Fruit fly (Drosophila melanogaster) whole organism, embryonic: ENCODE data around the gene CG43137.
A peak's percentile ranks its signal among the peaks of the same experiment; 100 is the strongest.

ENCODE experiments used
- CG1024 ChIP-seq: fragments of 200-800 bp; sonication (Bioruptor generic); IDR thresholded peaks from 2 replicates; pipeline ENCODE4 v1.3.6; 2022; ENCODE audit warnings: missing biosample characterization, missing genetic modification characterization
- CG11456 ChIP-seq: fragments of 200-800 bp; sonication (Bioruptor generic); IDR thresholded peaks from 3 replicates; pipeline ENCODE4 v1.3.6; 2022; ENCODE audit warnings: missing biosample characterization, missing genetic modification characterization
- CG14014 ChIP-seq: fragments of 200-800 bp; sonication (Bioruptor generic); IDR thresholded peaks from 2 replicates; pipeline ENCODE4 v1.3.6; 2022; ENCODE audit warnings: missing biosample characterization, missing genetic modification characterization
- CG14667 ChIP-seq: fragments of 200-800 bp; sonication (Bioruptor generic); IDR thresholded peaks from 2 replicates; pipeline ENCODE4 v1.3.6; 2022; ENCODE audit warnings: missing biosample characterization, missing genetic modification characterization
- CG15011 ChIP-seq: fragments of 200-800 bp; sonication (Bioruptor generic); optimal IDR thresholded peaks from 3 replicates; lab custom pipeline; 2018; ENCODE audit warnings: missing biosample characterization, mild to moderate bottlenecking, missing genetic modification characterization
- CG1603 ChIP-seq: fragments of 200-800 bp; sonication (Bioruptor generic); optimal IDR thresholded peaks from 2 replicates; lab custom pipeline; 2019; ENCODE audit warnings: missing biosample characterization, mild to moderate bottlenecking, missing genetic modification characterization, moderate library complexity
- CG1647 ChIP-seq: fragments of 200-800 bp; sonication (Bioruptor generic); optimal IDR thresholded peaks from 3 replicates; lab custom pipeline; 2016; ENCODE audit warnings: missing biosample characterization, missing genetic modification characterization
- CG18599 ChIP-seq: fragments of 200-800 bp; sonication (Bioruptor generic); optimal IDR thresholded peaks from 3 replicates; lab custom pipeline; 2017; ENCODE audit warnings: missing biosample characterization, missing genetic modification characterization, mild to moderate bottlenecking, moderate library complexity, missing genetic modification reagents
- CG34422 ChIP-seq: fragments of 200-800 bp; sonication (Bioruptor generic); IDR thresholded peaks from 3 replicates; pipeline ENCODE4 v1.3.6; 2022; ENCODE audit warnings: missing biosample characterization, missing genetic modification characterization
- CG6689 ChIP-seq: fragments of 200-800 bp; sonication (Bioruptor generic); IDR thresholded peaks from 2 replicates; pipeline ENCODE4 v1.3.6; 2022; ENCODE audit warnings: missing biosample characterization, missing genetic modification characterization
- CG8290 ChIP-seq, 3 experiments: fragments of 200-800 bp; sonication (Bioruptor generic); optimal IDR thresholded peaks; 2 replicates each; lab custom pipeline; 2016 to 2019; ENCODE audit warnings: missing biosample characterization in 3 of 3, missing genetic modification characterization in 3 of 3, mild to moderate bottlenecking in 2 of 3, moderate library complexity in 1 of 3
- CG9817 ChIP-seq: fragments of 200-800 bp; sonication (Bioruptor generic); optimal IDR thresholded peaks from 2 replicates; lab custom pipeline; 2018; ENCODE audit warnings: missing biosample characterization, mild to moderate bottlenecking, missing genetic modification characterization, moderate library complexity
- CHES-1-like ChIP-seq: fragments of 200-800 bp; sonication (Bioruptor generic); optimal IDR thresholded peaks from 2 replicates; lab custom pipeline; 2016; ENCODE audit warnings: missing biosample characterization, missing genetic modification characterization
- Dref ChIP-seq: fragments of 200-800 bp; sonication (Bioruptor generic); IDR thresholded peaks from 2 replicates; pipeline ENCODE4 v1.3.6; 2022; ENCODE audit warnings: missing biosample characterization, missing genetic modification characterization
- Eip74EF ChIP-seq, 2 experiments: fragments of 200-800 bp in 1 of 2; fragments of >200 bp in 1 of 2; sonication (Bioruptor generic) in 1 of 2; optimal IDR thresholded peaks; 2 replicates each; lab custom pipeline; 2017 to 2019; ENCODE audit warnings: missing biosample characterization in 2 of 2, missing genetic modification characterization in 2 of 2, mild to moderate bottlenecking in 1 of 2, moderate library complexity in 1 of 2
- Ets65A ChIP-seq: fragments of 200-800 bp; sonication (Bioruptor generic); peaks from one replicate; lab custom pipeline; 2016; ENCODE audit warnings: missing biosample characterization, missing genetic modification characterization
- Ets97D ChIP-seq: fragments of 200-800 bp; sonication (Bioruptor generic); optimal IDR thresholded peaks from 3 replicates; lab custom pipeline; 2016; ENCODE audit warnings: missing biosample characterization, missing genetic modification characterization
- GATAe ChIP-seq: fragments of 200-800 bp; sonication (Bioruptor generic); conservative IDR thresholded peaks from 2 replicates; pipeline ENCODE4 v1.3.6; 2022; ENCODE audit warnings: missing biosample characterization, missing genetic modification characterization
- H2.0 ChIP-seq: fragments of 200-800 bp; sonication (Bioruptor generic); IDR thresholded peaks from 2 replicates; pipeline ENCODE4 v1.3.6; 2022; ENCODE audit warnings: missing biosample characterization, missing genetic modification characterization
- Hand ChIP-seq: fragments of 200-800 bp; sonication (Bioruptor generic); optimal IDR thresholded peaks from 2 replicates; lab custom pipeline; 2017; ENCODE audit warnings: mild to moderate bottlenecking, missing biosample characterization, missing genetic modification reagents, missing genetic modification characterization
- Hr51 ChIP-seq, 2 experiments: fragments of 200-800 bp; sonication (Bioruptor generic); optimal IDR thresholded peaks; 2 replicates in 1 of 2; 3 replicates in 1 of 2; lab custom pipeline; 2016 to 2018; ENCODE audit warnings: missing biosample characterization in 2 of 2, missing genetic modification characterization in 2 of 2, mild to moderate bottlenecking in 1 of 2, moderate library complexity in 1 of 2
- Mes4 ChIP-seq: fragments of 200-800 bp; sonication (Bioruptor generic); optimal IDR thresholded peaks from 2 replicates; lab custom pipeline; 2016; ENCODE audit warnings: missing biosample characterization, missing genetic modification characterization
- Oaz ChIP-seq: fragments of 200-800 bp; sonication (Bioruptor generic); IDR thresholded peaks from 2 replicates; pipeline ENCODE4 v1.3.6; 2022; ENCODE audit warnings: missing biosample characterization, missing genetic modification characterization
- Poxn ChIP-seq: fragments of 200-800 bp; sonication (Bioruptor generic); IDR thresholded peaks from 2 replicates; pipeline ENCODE4 v1.3.6; 2022; ENCODE audit warnings: missing biosample characterization, missing genetic modification characterization
- Ptx1 ChIP-seq: fragments of 200-800 bp; sonication (Bioruptor generic); IDR thresholded peaks from 2 replicates; pipeline ENCODE4 v1.3.6; 2022; ENCODE audit warnings: missing biosample characterization, missing genetic modification characterization
- Sry-δ ChIP-seq: fragments of 200-800 bp; sonication (Bioruptor generic); optimal IDR thresholded peaks from 2 replicates; lab custom pipeline; 2016; ENCODE audit warnings: missing biosample characterization, missing genetic modification characterization
- Xrp1 ChIP-seq: fragments of 200-800 bp; sonication (Bioruptor generic); IDR thresholded peaks from 2 replicates; pipeline ENCODE4 v1.3.6; 2022; ENCODE audit warnings: missing biosample characterization, missing genetic modification characterization
- abd-A ChIP-seq: fragments of 200-800 bp; sonication (Bioruptor generic); optimal IDR thresholded peaks from 3 replicates; lab custom pipeline; 2019; ENCODE audit warnings: missing biosample characterization, mild to moderate bottlenecking, missing genetic modification characterization, moderate library complexity
- al ChIP-seq: fragments of 200-800 bp; sonication (Bioruptor generic); IDR thresholded peaks from 2 replicates; pipeline ENCODE4 v1.3.6; 2022; ENCODE audit warnings: missing biosample characterization, missing genetic modification characterization
- aop ChIP-seq: fragments of 200-800 bp; sonication (Bioruptor generic); IDR thresholded peaks from 2 replicates; pipeline ENCODE4 v1.3.6; 2022; ENCODE audit warnings: missing biosample characterization, missing genetic modification characterization
- bcd ChIP-seq: fragments of 200-800 bp; sonication (Bioruptor generic); optimal IDR thresholded peaks from 2 replicates; lab custom pipeline; 2017; ENCODE audit warnings: missing biosample characterization, mild to moderate bottlenecking, missing genetic modification characterization
- btn ChIP-seq: fragments of 200-800 bp; sonication (Bioruptor generic); optimal IDR thresholded peaks from 2 replicates; lab custom pipeline; 2016; ENCODE audit warnings: missing biosample characterization, missing genetic modification characterization
- ci ChIP-seq: fragments of 200-800 bp; sonication (Bioruptor generic); IDR thresholded peaks from 3 replicates; pipeline ENCODE4 v1.3.6; 2022; ENCODE audit warnings: missing biosample characterization, missing genetic modification characterization
- dimm ChIP-seq: fragments of 200-800 bp; sonication (Bioruptor generic); IDR thresholded peaks from 2 replicates; pipeline ENCODE4 v1.3.6; 2022; ENCODE audit warnings: missing biosample characterization, missing genetic modification characterization
- dpn ChIP-seq, 2 experiments: fragments of 200-800 bp; sonication (Bioruptor generic); optimal IDR thresholded peaks; 3 replicates each; lab custom pipeline; 2016; ENCODE audit warnings: missing biosample characterization in 2 of 2, missing genetic modification characterization in 2 of 2
- dysf ChIP-seq: fragments of 200-800 bp; sonication (Bioruptor generic); IDR thresholded peaks from 3 replicates; pipeline ENCODE4 v1.3.6; 2022; ENCODE audit warnings: missing biosample characterization, missing genetic modification characterization
- gcm2 ChIP-seq: fragments of 200-800 bp; sonication (Bioruptor generic); optimal IDR thresholded peaks from 2 replicates; lab custom pipeline; 2016; ENCODE audit warnings: missing biosample characterization, missing genetic modification characterization
- hbn ChIP-seq: fragments of 200-800 bp; sonication (Bioruptor generic); IDR thresholded peaks from 2 replicates; pipeline ENCODE4 v1.3.6; 2022; ENCODE audit warnings: missing biosample characterization, missing genetic modification characterization; ENCODE audit not compliant: partially characterized antibody
- her ChIP-seq: fragments of 200-800 bp; sonication (Bioruptor generic); optimal IDR thresholded peaks from 2 replicates; lab custom pipeline; 2016; ENCODE audit warnings: missing biosample characterization, missing genetic modification characterization
- jumu ChIP-seq: fragments of 200-800 bp; sonication (Bioruptor generic); optimal IDR thresholded peaks from 3 replicates; lab custom pipeline; 2016; ENCODE audit warnings: missing biosample characterization, missing genetic modification characterization
- nmo ChIP-seq: fragments of 200-800 bp; sonication (Bioruptor generic); optimal IDR thresholded peaks from 2 replicates; lab custom pipeline; 2018; ENCODE audit warnings: missing biosample characterization, mild to moderate bottlenecking, missing genetic modification characterization, moderate library complexity
- onecut ChIP-seq: fragments of 200-800 bp; sonication (Bioruptor generic); IDR thresholded peaks from 2 replicates; pipeline ENCODE4 v1.3.6; 2022; ENCODE audit warnings: missing biosample characterization, missing genetic modification characterization
- pum ChIP-seq: fragments of 200-800 bp; sonication (Bioruptor generic); optimal IDR thresholded peaks from 2 replicates; lab custom pipeline; 2016; ENCODE audit warnings: missing biosample characterization, missing genetic modification characterization
- sc ChIP-seq, 3 experiments: fragments of >200 bp in 2 of 3; fragments of 200-800 bp in 1 of 3; sonication (Bioruptor generic) in 1 of 3; optimal IDR thresholded peaks; 2 replicates in 2 of 3; 3 replicates in 1 of 3; lab custom pipeline; 2017; ENCODE audit warnings: mild to moderate bottlenecking in 1 of 3, missing biosample characterization in 1 of 3, missing genetic modification characterization in 1 of 3, missing genetic modification reagents in 1 of 3
- sisA ChIP-seq: fragments of 200-800 bp; sonication (Bioruptor generic); IDR thresholded peaks from 2 replicates; pipeline ENCODE4 v1.3.6; 2022; ENCODE audit warnings: missing biosample characterization, missing genetic modification characterization
- slbo ChIP-seq: fragments of 200-800 bp; sonication (Bioruptor generic); IDR thresholded peaks from 2 replicates; pipeline ENCODE4 v1.3.6; 2022; ENCODE audit warnings: missing biosample characterization, missing genetic modification characterization
- tup ChIP-seq: fragments of 200-800 bp; sonication (Bioruptor generic); optimal IDR thresholded peaks from 2 replicates; lab custom pipeline; 2016; ENCODE audit warnings: missing biosample characterization, mild to moderate bottlenecking, missing genetic modification characterization, moderate library complexity
- unpg ChIP-seq: fragments of 200-800 bp; sonication (Bioruptor generic); optimal IDR thresholded peaks from 3 replicates; lab custom pipeline; 2018; ENCODE audit warnings: missing biosample characterization, mild to moderate bottlenecking, missing genetic modification characterization, moderate library complexity
- vvl ChIP-seq: fragments of 200-800 bp; sonication (Bioruptor generic); IDR thresholded peaks from 2 replicates; pipeline ENCODE4 v1.3.6; 2022; ENCODE audit warnings: missing biosample characterization, missing genetic modification characterization
- wdn ChIP-seq: fragments of 200-800 bp; sonication (Bioruptor generic); IDR thresholded peaks from 2 replicates; pipeline ENCODE4 v1.3.6; 2022; ENCODE audit warnings: missing biosample characterization, missing genetic modification characterization

Gene CG43137

DNA sequence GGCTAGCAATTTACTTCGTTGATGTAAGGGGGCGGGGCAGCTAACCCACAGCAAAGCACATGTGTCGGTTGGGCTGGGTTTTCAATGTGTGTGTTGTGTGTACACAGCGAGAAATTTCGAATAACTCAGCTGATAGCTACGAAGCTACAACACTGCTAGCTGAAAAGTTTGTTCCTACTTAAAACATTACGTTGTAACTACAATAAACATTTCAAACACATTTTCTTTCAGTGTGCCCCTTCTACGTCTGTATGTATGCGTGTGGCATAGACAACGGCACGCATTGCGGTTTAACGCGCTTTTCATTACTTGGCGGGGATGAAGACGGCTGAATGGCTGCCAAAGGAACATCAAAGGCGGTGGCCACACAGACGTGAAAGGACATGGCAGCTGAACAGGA is 17.4 kb downstream of the CG43137 start (continued):
- TF ChIP-seq sisA = peak; percentile 30; the same call in 1 of the 2 replicates
- peak; percentile 3 for TF ChIP-seq jumu (GFP tag; lab: Kevin White, UChicago)
- TF ChIP-seq bcd (GFP tag; lab: Kevin White, UChicago) = peak; percentile 25
- no peak for TF ChIP-seq CG1647 (GFP tag; lab: Kevin White, UChicago)
- peak; percentile 5 for TF ChIP-seq unpg (GFP tag; lab: Kevin White, UChicago)
- no peak for TF ChIP-seq Eip74EF (GFP tag; optimal IDR thresholded peaks at IDR 0.05; lab: Kevin White, UChicago)
- no peak for TF ChIP-seq H2.0 (GFP tag; lab: Robert Waterston, UW)
- TF ChIP-seq CG1024 (GFP tag; lab: Robert Waterston, UW) = 0 out of 2 replicates have a peak, but pooled peaks have one; percentile 23
- TF ChIP-seq Dref (GFP tag; lab: Robert Waterston, UW) = no peak
- peak; percentile 32; the same call in 1 of the 2 replicates for TF ChIP-seq CG6689 (GFP tag; lab: Robert Waterston, UW)
- peak; percentile 24 for TF ChIP-seq Hand (GFP tag; lab: Kevin White, UChicago)
- TF ChIP-seq Oaz = 0 out of 2 replicates have a peak, but pooled peaks have one; percentile 9
- TF ChIP-seq wdn (GFP tag; lab: Robert Waterston, UW) = no peak
- TF ChIP-seq tup (GFP tag; lab: Kevin White, UChicago) = no peak
- peak; percentile 48; the same call in 1 of the 3 replicates for TF ChIP-seq CG11456 (GFP tag; lab: Robert Waterston, UW)
- TF ChIP-seq btn (GFP tag; lab: Kevin White, UChicago) = no peak
- no peak for TF ChIP-seq Ets97D (GFP tag; lab: Kevin White, UChicago)
- TF ChIP-seq CG9817 (tag; lab: Kevin White, UChicago) = peak; percentile 11
- TF ChIP-seq dysf (GFP tag; lab: Robert Waterston, UW) = peak; percentile 58; the same call in 2 of the 3 replicates
- TF ChIP-seq pum (GFP tag; lab: Kevin White, UChicago) = no peak
- 0 out of 2 replicates have a peak, but pooled peaks have one; percentile 43 for TF ChIP-seq CG14014
- no peak for TF ChIP-seq gcm2 (GFP tag; lab: Kevin White, UChicago)
- peak; percentile 64; the same call in 2 of the 3 replicates for TF ChIP-seq ci
- TF ChIP-seq al (GFP tag; lab: Robert Waterston, UW) = no peak
- no peak for TF ChIP-seq Mes4 (GFP tag; lab: Kevin White, UChicago)
- TF ChIP-seq CHES-1-like = no peak
- TF ChIP-seq her (GFP tag; lab: Kevin White, UChicago) = no peak
- TF ChIP-seq dpn (GFP tag; optimal IDR thresholded peaks at IDR 0.05; lab: Kevin White, UChicago) = peak; percentile 9 to 26
- peak; percentile 12; the same call in 1 of the 2 replicates for TF ChIP-seq vvl (GFP tag; lab: Robert Waterston, UW)
- TF ChIP-seq Ets65A (GFP tag; lab: Kevin White, UChicago) = peak; percentile 23
- no peak for TF ChIP-seq hbn (GFP tag; lab: Robert Waterston, UW)
- no peak for TF ChIP-seq GATAe
- peak; percentile 47; the same call in 1 of the 2 replicates for TF ChIP-seq Xrp1
- TF ChIP-seq Poxn (GFP tag; lab: Robert Waterston, UW) = no peak
- TF ChIP-seq Sry-δ (GFP tag; lab: Kevin White, UChicago) = no peak
- peak in 1 of 2 experiments; percentile 32 for TF ChIP-seq Hr51 (GFP tag; optimal IDR thresholded peaks at IDR 0.05; lab: Kevin White, UChicago)
- peak; percentile 5 for TF ChIP-seq nmo
- peak; percentile 18; the same call in 1 of the 2 replicates for TF ChIP-seq onecut
- TF ChIP-seq abd-A (tag; lab: Kevin White, UChicago) = peak; percentile 54
- no peak for TF ChIP-seq aop (GFP tag; lab: Robert Waterston, UW)
- peak; percentile 54 for TF ChIP-seq CG1603 (tag; lab: Kevin White, UChicago)
- TF ChIP-seq slbo (GFP tag; lab: Robert Waterston, UW) = peak; percentile 69; the same call in 1 of the 2 replicates
- no peak for TF ChIP-seq CG8290 (GFP tag; optimal IDR thresholded peaks at IDR 0.05; lab: Kevin White, UChicago)
- peak in 1 of 2 experiments; percentile 79 for TF ChIP-seq CG8290 (tag; optimal IDR thresholded peaks at IDR 0.05; lab: Kevin White, UChicago)
- TF ChIP-seq CG14667 (GFP tag; lab: Robert Waterston, UW) = peak; percentile 29; the same call in 1 of the 2 replicates
- TF ChIP-seq CG18599 = peak; percentile 80
- TF ChIP-seq CG15011 = no peak
- no peak for TF ChIP-seq dimm (GFP tag; lab: Robert Waterston, UW)
- peak; percentile 59 for TF ChIP-seq Ptx1 (GFP tag; lab: Robert Waterston, UW)
- TF ChIP-seq CG34422 (GFP tag; lab: Robert Waterston, UW) = no peak
- no peak for TF ChIP-seq sc (optimal IDR thresholded peaks at IDR 0.05; lab: Kevin White, UChicago)
- TF ChIP-seq sc (GFP tag; optimal IDR thresholded peaks at IDR 0.05; lab: Kevin White, UChicago) = no peak
